Worm (Caenorhabditis elegans) whole organism, young adult: Measurements from ENCODE around the gene F14E5.2.

Experiments
- C06A6.2 ChIP-seq: fragments of 200-800 bp; sonication (Bioruptor generic); conservative IDR thresholded peaks from 2 replicates; pipeline ENCODE4 v1.3.6; 2022; ENCODE audit warnings: missing genetic modification characterization, missing compliant biosample characterization
- D2030.7 ChIP-seq: fragments of 200-800 bp; sonication (Bioruptor generic); IDR thresholded peaks from 2 replicates; pipeline ENCODE4 v1.3.6; 2022; ENCODE audit warnings: missing genetic modification reagents, missing genetic modification characterization, missing compliant biosample characterization
- F33H1.4 ChIP-seq: fragments of 200-800 bp; sonication (Bioruptor generic); IDR thresholded peaks from 2 replicates; pipeline ENCODE4 v1.3.6; 2022; ENCODE audit warnings: missing genetic modification reagents, missing genetic modification characterization, missing compliant biosample characterization
- F49E8.2 ChIP-seq: sonication (generic microtip); optimal IDR thresholded peaks from 3 replicates; lab custom pipeline; 2017; ENCODE audit warnings: missing genetic modification characterization, mild to moderate bottlenecking, missing compliant biosample characterization, antibody characterized with exemption, moderate library complexity; ENCODE audit not compliant: insufficient read depth
- F55B11.4 ChIP-seq: sonication (generic microtip); optimal IDR thresholded peaks from 2 replicates; lab custom pipeline; 2016; ENCODE audit warnings: missing compliant biosample characterization, missing genetic modification characterization, borderline replicate concordance; ENCODE audit not compliant: insufficient read depth
- F57C9.4 ChIP-seq: sonication (generic microtip); optimal IDR thresholded peaks from 2 replicates; lab custom pipeline; 2017; ENCODE audit warnings: mild to moderate bottlenecking, missing genetic modification characterization, missing compliant biosample characterization
- K11D2.4 ChIP-seq: fragments of 200-800 bp; sonication (Bioruptor generic); IDR thresholded peaks from 2 replicates; pipeline ENCODE4 v1.3.6; 2022; ENCODE audit warnings: missing genetic modification reagents, missing genetic modification characterization, missing compliant biosample characterization
- T26A5.8 ChIP-seq: sonication (generic microtip); optimal IDR thresholded peaks from 2 replicates; lab custom pipeline; 2016; ENCODE audit warnings: missing genetic modification characterization, missing compliant biosample characterization
- Y53F4B.3 ChIP-seq: fragments of 200-800 bp; sonication (Bioruptor generic); IDR thresholded peaks from 2 replicates; pipeline ENCODE4 v1.3.6; 2022; ENCODE audit warnings: missing genetic modification reagents, missing genetic modification characterization, missing compliant biosample characterization
- Y56A3A.18 ChIP-seq: fragments of 200-800 bp; sonication (Bioruptor generic); IDR thresholded peaks from 2 replicates; pipeline ENCODE4 v1.3.6; 2022; ENCODE audit warnings: missing genetic modification reagents, missing genetic modification characterization, missing compliant biosample characterization
- Y79H2A.3 ChIP-seq: fragments of 200-800 bp; sonication (Bioruptor generic); conservative IDR thresholded peaks from 2 replicates; pipeline ENCODE4 v1.3.6; 2022; ENCODE audit warnings: missing genetic modification reagents, missing genetic modification characterization, missing compliant biosample characterization
- ama-1 ChIP-seq, 3 experiments: fragments of 150-350 bp in 1 of 3; sonication (generic microtip) in 2 of 3; optimal IDR thresholded peaks; 2 replicates each; lab custom pipeline; 2014 to 2018; ENCODE audit warnings: missing biosample characterization in 2 of 3, missing genetic modification characterization in 2 of 3, missing genetic modification reagents in 2 of 3
- cebp-1 ChIP-seq, 2 experiments: fragments of 200-800 bp in 1 of 2; sonication (Bioruptor generic) in 1 of 2; sonication (generic microtip) in 1 of 2; IDR thresholded peaks in 1 of 2; optimal IDR thresholded peaks in 1 of 2; 2 replicates each; pipeline versions ENCODE4 v1.3.6 to Lab custom; 2017 to 2022; ENCODE audit warnings: missing compliant biosample characterization in 2 of 2, missing genetic modification characterization in 2 of 2, mild to moderate bottlenecking in 1 of 2, missing genetic modification reagents in 1 of 2, moderate library complexity in 1 of 2
- ceh-27 ChIP-seq: fragments of 200-800 bp; sonication (Bioruptor generic); optimal IDR thresholded peaks from 2 replicates; lab custom pipeline; 2018; ENCODE audit warnings: mild to moderate bottlenecking, missing genetic modification characterization, moderate library complexity, missing compliant biosample characterization
- ceh-40 ChIP-seq: fragments of 200-800 bp; sonication (Bioruptor generic); IDR thresholded peaks from 2 replicates; pipeline ENCODE4 v1.3.6; 2022; ENCODE audit warnings: missing genetic modification characterization, missing compliant biosample characterization
- ceh-58 ChIP-seq: fragments of 200-800 bp; sonication (Bioruptor generic); IDR thresholded peaks from 2 replicates; pipeline ENCODE4 v1.3.6; 2022; ENCODE audit warnings: missing genetic modification characterization, missing compliant biosample characterization
- ceh-79 ChIP-seq: sonication (generic microtip); optimal IDR thresholded peaks from 2 replicates; lab custom pipeline; 2017; ENCODE audit warnings: mild to moderate bottlenecking, missing genetic modification characterization, missing compliant biosample characterization
- ekl-4 ChIP-seq: fragments of 200-800 bp; sonication (Bioruptor generic); IDR thresholded peaks from 2 replicates; pipeline ENCODE4 v1.3.6; 2022; ENCODE audit warnings: missing genetic modification reagents, missing genetic modification characterization, missing compliant biosample characterization
- ets-4 ChIP-seq: fragments of 200-800 bp; sonication (Bioruptor generic); optimal IDR thresholded peaks from 2 replicates; lab custom pipeline; 2018; ENCODE audit warnings: mild to moderate bottlenecking, missing genetic modification characterization, missing compliant biosample characterization
- hlh-12 ChIP-seq: sonication (generic microtip); optimal IDR thresholded peaks from 2 replicates; lab custom pipeline; 2016; ENCODE audit warnings: missing genetic modification characterization, missing compliant biosample characterization
- hmg-20 ChIP-seq: fragments of 200-800 bp; sonication (Bioruptor generic); IDR thresholded peaks from 2 replicates; pipeline ENCODE4 v1.3.6; 2022; ENCODE audit warnings: missing genetic modification reagents, missing genetic modification characterization, missing compliant biosample characterization
- lag-1 ChIP-seq: fragments of 200-800 bp; sonication (Bioruptor generic); IDR thresholded peaks from 2 replicates; pipeline ENCODE4 v1.3.6; 2022; ENCODE audit warnings: missing genetic modification reagents, missing genetic modification characterization, missing compliant biosample characterization
- let-607 ChIP-seq, 2 experiments: fragments of 200-800 bp in 1 of 2; sonication (Bioruptor generic) in 1 of 2; sonication (generic microtip) in 1 of 2; optimal IDR thresholded peaks; 2 replicates each; lab custom pipeline; 2016 to 2018; ENCODE audit warnings: mild to moderate bottlenecking in 2 of 2, missing compliant biosample characterization in 2 of 2, missing genetic modification characterization in 2 of 2, moderate library complexity in 2 of 2, missing genotype in 1 of 2
- lsl-1 ChIP-seq: fragments of 200-800 bp; sonication (Bioruptor generic); optimal IDR thresholded peaks from 2 replicates; lab custom pipeline; 2018; ENCODE audit warnings: mild to moderate bottlenecking, missing genetic modification characterization, moderate library complexity, missing compliant biosample characterization
- lsy-27 ChIP-seq: sonication (generic microtip); optimal IDR thresholded peaks from 2 replicates; lab custom pipeline; 2017; ENCODE audit warnings: missing genetic modification characterization, mild to moderate bottlenecking, missing compliant biosample characterization, antibody characterized with exemption, missing genotype, borderline replicate concordance; ENCODE audit not compliant: insufficient read depth
- madf-10 ChIP-seq: sonication (generic microtip); optimal IDR thresholded peaks from 2 replicates; lab custom pipeline; 2016; ENCODE audit warnings: mild to moderate bottlenecking, missing genetic modification characterization, missing compliant biosample characterization
- madf-8 ChIP-seq: fragments of 200-800 bp; sonication (Bioruptor generic); conservative IDR thresholded peaks from 2 replicates; pipeline ENCODE4 v1.3.6; 2022; ENCODE audit warnings: missing genetic modification reagents, missing genetic modification characterization, missing compliant biosample characterization
- mes-4 ChIP-seq: sonication (generic microtip); optimal IDR thresholded peaks from 2 replicates; lab custom pipeline; 2016; ENCODE audit warnings: missing genotype, missing genetic modification characterization, missing compliant biosample characterization
- mxl-1 ChIP-seq: sonication (generic microtip); optimal IDR thresholded peaks from 2 replicates; lab custom pipeline; 2016; ENCODE audit warnings: missing genetic modification characterization, missing compliant biosample characterization
- nfya-1 ChIP-seq: sonication (generic microtip); optimal IDR thresholded peaks from 2 replicates; lab custom pipeline; 2017; ENCODE audit warnings: antibody characterized with exemption, missing compliant biosample characterization, missing genetic modification characterization, borderline replicate concordance; ENCODE audit not compliant: insufficient read depth
- nfyb-1 ChIP-seq: fragments of 200-800 bp; sonication (Bioruptor generic); IDR thresholded peaks from 2 replicates; pipeline ENCODE4 v1.3.6; 2022; ENCODE audit warnings: missing genetic modification reagents, missing genetic modification characterization, missing compliant biosample characterization
- nhr-80 ChIP-seq: sonication (generic microtip); optimal IDR thresholded peaks from 2 replicates; lab custom pipeline; 2016; ENCODE audit warnings: missing genetic modification characterization, missing compliant biosample characterization
- rcor-1 ChIP-seq: fragments of 200-800 bp; sonication (Bioruptor generic); IDR thresholded peaks from 2 replicates; pipeline ENCODE4 v1.3.6; 2022; ENCODE audit warnings: missing genetic modification reagents, missing genetic modification characterization, missing compliant biosample characterization
- rpc-1 ChIP-seq, 2 experiments: fragments of 150-350 bp in 1 of 2; sonication (generic microtip) in 1 of 2; optimal IDR thresholded peaks; 2 replicates each; lab custom pipeline; 2014 to 2018; ENCODE audit warnings: missing biosample characterization in 1 of 2, missing genetic modification characterization in 1 of 2, missing genetic modification reagents in 1 of 2, missing genotype in 1 of 2
- snpc-4 ChIP-seq, 5 experiments: fragments of 150-350 bp in 1 of 5; sonication (generic microtip) in 4 of 5; optimal IDR thresholded peaks; 2 replicates each; lab custom pipeline; 2014 to 2018; ENCODE audit warnings: missing genetic modification characterization in 5 of 5, missing biosample characterization in 3 of 5, antibody characterized with exemption in 2 of 5, mild to moderate bottlenecking in 2 of 5, missing compliant biosample characterization in 2 of 5, missing genotype in 2 of 5, moderate library complexity in 2 of 5, missing genetic modification reagents in 1 of 5
- somi-1 ChIP-seq: fragments of 200-800 bp; sonication (Bioruptor generic); optimal IDR thresholded peaks from 2 replicates; lab custom pipeline; 2018; ENCODE audit warnings: mild to moderate bottlenecking, missing genetic modification characterization, missing compliant biosample characterization
- tbp1 ChIP-seq: fragments of 200-800 bp; sonication (Bioruptor generic); optimal IDR thresholded peaks from 2 replicates; lab custom pipeline; 2018; ENCODE audit warnings: mild to moderate bottlenecking, missing genetic modification characterization, missing compliant biosample characterization
- ztf-3 ChIP-seq: fragments of 200-800 bp; sonication (Bioruptor generic); optimal IDR thresholded peaks from 2 replicates; lab custom pipeline; 2018; ENCODE audit warnings: mild to moderate bottlenecking, missing genetic modification characterization, missing compliant biosample characterization

Gene F14E5.2

DNA sequence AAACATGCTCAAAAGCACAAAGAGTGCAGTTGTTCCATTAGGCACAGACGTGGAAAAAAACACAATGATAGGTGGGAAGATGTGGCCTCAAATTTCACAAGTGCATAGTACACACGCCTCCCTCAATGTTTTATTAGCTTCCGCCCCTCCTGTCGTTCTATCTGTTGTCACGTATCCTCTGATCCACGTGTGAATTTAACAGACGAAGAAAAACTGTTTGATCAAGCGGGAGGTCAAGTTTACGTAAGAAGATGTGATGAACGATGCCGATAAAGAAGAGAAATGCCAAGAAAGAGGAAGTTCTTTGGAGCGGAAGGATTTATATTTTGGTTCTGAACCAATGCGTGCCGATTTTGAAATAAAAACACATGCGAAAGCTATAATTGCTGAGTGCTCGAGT lies 22.1 kb upstream of the F14E5.2 start:
- no peak for TF ChIP-seq madf-10 (tag; lab: Kevin White, UChicago)
- TF ChIP-seq nhr-80 (tag; lab: Kevin White, UChicago), result no peak
- TF ChIP-seq somi-1 (GFP tag; lab: Kevin White, UChicago), result no peak
- TF ChIP-seq mes-4 (tag; lab: Kevin White, UChicago), result no peak
- TF ChIP-seq Y53F4B.3 (GFP tag; lab: Robert Waterston, UW), result no peak

DNA sequence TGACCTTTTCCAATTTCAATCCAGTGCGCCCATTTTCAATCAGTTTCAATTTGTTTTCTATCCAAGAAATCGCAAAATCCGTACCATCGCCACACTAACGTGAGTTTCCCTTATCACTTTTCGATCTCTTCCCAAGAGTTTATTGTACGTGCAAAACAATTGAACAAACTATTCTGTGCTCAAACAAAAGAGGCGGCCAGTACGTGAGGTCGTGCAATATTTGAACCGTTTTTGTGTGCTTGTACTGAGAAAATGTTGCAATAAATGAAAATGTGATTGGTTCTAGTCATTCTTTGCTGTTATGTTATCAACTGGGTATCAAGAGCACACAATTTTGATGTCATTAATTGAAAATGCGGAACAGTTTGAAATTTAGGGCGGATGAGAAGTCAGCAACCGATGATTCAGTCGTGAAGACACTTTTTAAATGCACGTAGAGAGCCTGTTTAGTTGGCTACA lies 21.0 kb upstream of the F14E5.2 start, which contains the start of gene F22B5.4:
Gene F22B5.4 (plus strand): TSS at position 51 of the 459 bp plus-strand sequence.
- no peak for TF ChIP-seq rcor-1 (GFP tag; lab: Robert Waterston, UW)
- TF ChIP-seq nhr-80 (tag; lab: Kevin White, UChicago), result no peak
- TF ChIP-seq D2030.7 (GFP tag; lab: Robert Waterston, UW), result no peak
- no peak for TF ChIP-seq ztf-3 (GFP tag; lab: Kevin White, UChicago)
- TF ChIP-seq let-607 (tag; optimal IDR thresholded peaks at IDR 0.05; lab: Kevin White, UChicago), result no peak
- no peak for TF ChIP-seq F49E8.2 (tag; lab: Kevin White, UChicago)
- TF ChIP-seq Y56A3A.18 (GFP tag; lab: Robert Waterston, UW), result no peak
- TF ChIP-seq snpc-4 (GFP tag; optimal IDR thresholded peaks at IDR 0.05; lab: Kevin White, UChicago), result no peak
- no peak for TF ChIP-seq snpc-4 (tag; optimal IDR thresholded peaks at IDR 0.05; lab: Kevin White, UChicago)
- no peak for TF ChIP-seq rpc-1 (optimal IDR thresholded peaks at IDR 0.05; lab: Kevin White, UChicago)
- TF ChIP-seq rpc-1 (tag; optimal IDR thresholded peaks at IDR 0.05; lab: Kevin White, UChicago), result no peak
- no peak for TF ChIP-seq cebp-1 (GFP tag; IDR thresholded peaks at IDR 0.05; lab: Robert Waterston, UW)
- TF ChIP-seq cebp-1 (tag; optimal IDR thresholded peaks at IDR 0.05; lab: Kevin White, UChicago), result no peak
- TF ChIP-seq nfya-1 (tag; lab: Kevin White, UChicago), result no peak
- no peak for TF ChIP-seq nfyb-1 (GFP tag; lab: Robert Waterston, UW)
- TF ChIP-seq tbp1 (GFP tag; lab: Kevin White, UChicago), result no peak
- no peak for TF ChIP-seq hlh-12
- TF ChIP-seq ets-4, result no peak
- no peak for TF ChIP-seq hmg-20 (GFP tag; lab: Robert Waterston, UW)
- TF ChIP-seq ceh-40 (GFP tag; lab: Robert Waterston, UW), result no peak
- TF ChIP-seq ceh-79 (tag; lab: Kevin White, UChicago), result no peak

DNA sequence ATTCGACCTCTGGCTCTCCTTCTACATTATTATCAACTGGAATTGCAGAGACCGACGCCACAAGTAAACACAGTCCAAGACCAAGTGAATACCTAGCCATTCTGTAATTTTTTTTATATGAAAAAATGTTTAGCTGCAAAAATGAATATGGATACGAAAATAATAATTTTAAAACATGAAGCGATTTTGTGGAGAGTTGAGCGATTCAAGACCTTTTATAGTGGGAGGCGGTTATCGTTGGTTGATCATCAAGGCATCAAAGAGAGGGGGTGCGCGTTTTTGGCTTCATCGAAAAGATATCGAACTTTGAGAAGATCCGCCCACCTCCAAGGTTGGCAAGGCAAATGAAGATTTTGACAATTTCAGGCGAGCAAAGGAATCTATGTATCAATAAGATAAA lies 18.1 kb upstream of the F14E5.2 start, which contains the start of gene cut-3:
Gene cut-3 (minus strand): TSS at position 101 of the 400 bp plus-strand sequence.
- no peak for TF ChIP-seq lsl-1 (GFP tag; lab: Kevin White, UChicago)
- TF ChIP-seq F33H1.4 (GFP tag; lab: Robert Waterston, UW), result no peak
- no peak for TF ChIP-seq Y79H2A.3 (GFP tag; lab: Robert Waterston, UW)
- no peak for TF ChIP-seq snpc-4 (GFP tag; optimal IDR thresholded peaks at IDR 0.05; lab: Kevin White, UChicago)
- no peak for TF ChIP-seq snpc-4 (tag; optimal IDR thresholded peaks at IDR 0.05; lab: Kevin White, UChicago)
- no peak for TF ChIP-seq K11D2.4 (GFP tag; lab: Robert Waterston, UW)
- no peak for TF ChIP-seq mxl-1 (tag; lab: Kevin White, UChicago)
- TF ChIP-seq C06A6.2, result no peak
- TF ChIP-seq lag-1 (GFP tag; lab: Robert Waterston, UW), result no peak
- TF ChIP-seq T26A5.8 (tag; lab: Kevin White, UChicago), result no peak
- no peak for TF ChIP-seq F57C9.4
- no peak for TF ChIP-seq F55B11.4 (tag; lab: Kevin White, UChicago)
- no peak for TF ChIP-seq ekl-4 (GFP tag; lab: Robert Waterston, UW)
- no peak for TF ChIP-seq ceh-27 (GFP tag; lab: Kevin White, UChicago)
- no peak for TF ChIP-seq ama-1 (optimal IDR thresholded peaks at IDR 0.05; lab: Kevin White, UChicago)
- TF ChIP-seq ama-1 (GFP tag; optimal IDR thresholded peaks at IDR 0.05; lab: Kevin White, UChicago), result no peak
- TF ChIP-seq madf-8 (GFP tag; lab: Robert Waterston, UW), result no peak
- TF ChIP-seq lsy-27 (tag; lab: Kevin White, UChicago), result no peak
- no peak for TF ChIP-seq ceh-58 (GFP tag; lab: Robert Waterston, UW)
